Worm (Caenorhabditis elegans) whole organism, L4 larva: ENCODE results near the gene ham-2.

ENCODE experiments used
- D1046.2 ChIP-seq: fragments of 200-800 bp; sonication (Bioruptor generic); IDR thresholded peaks from 2 replicates; pipeline ENCODE4 v1.3.6; 2022; ENCODE audit warnings: missing genetic modification characterization, missing compliant biosample characterization
- F10B5.3 ChIP-seq: sonication (generic microtip); optimal IDR thresholded peaks from 2 replicates; lab custom pipeline; 2016; ENCODE audit warnings: mild to moderate bottlenecking, missing genetic modification characterization, missing compliant biosample characterization
- F26F4.8 ChIP-seq: fragments of 200-800 bp; sonication (Bioruptor generic); conservative IDR thresholded peaks from 2 replicates; pipeline ENCODE4 v1.3.6; 2022; ENCODE audit warnings: missing genetic modification characterization, missing compliant biosample characterization
- Y105C5A.15 ChIP-seq: fragments of 200-800 bp; sonication (Bioruptor generic); IDR thresholded peaks from 2 replicates; pipeline ENCODE4 v1.3.6; 2022; ENCODE audit warnings: missing genetic modification characterization, missing compliant biosample characterization
- Y75B8A.6 ChIP-seq: fragments of 200-800 bp; sonication (Bioruptor generic); IDR thresholded peaks from 2 replicates; pipeline ENCODE4 v1.3.6; 2022; ENCODE audit warnings: missing genetic modification reagents, missing genetic modification characterization, missing compliant biosample characterization
- aha-1 ChIP-seq: fragments of 150-350 bp; peaks from one replicate; lab custom pipeline; 2014; ENCODE audit warnings: missing biosample characterization, missing genetic modification characterization
- ceh-20 ChIP-seq: fragments of 200-800 bp; sonication (Bioruptor generic); IDR thresholded peaks from 2 replicates; pipeline ENCODE4 v1.3.6; 2022; ENCODE audit warnings: missing genetic modification reagents, missing genetic modification characterization, missing compliant biosample characterization
- ceh-82 ChIP-seq: sonication (generic microtip); optimal IDR thresholded peaks from 2 replicates; lab custom pipeline; 2017; ENCODE audit warnings: missing biosample characterization, missing genetic modification characterization
- cey-2 ChIP-seq: sonication (generic microtip); optimal IDR thresholded peaks from 3 replicates; lab custom pipeline; 2017; ENCODE audit warnings: missing genetic modification characterization, mild to moderate bottlenecking, missing compliant biosample characterization, antibody characterized with exemption, borderline replicate concordance; ENCODE audit not compliant: insufficient read depth
- daf-16 ChIP-seq, 3 experiments: sonication (generic microtip); optimal IDR thresholded peaks; 2 replicates each; lab custom pipeline; 2016 to 2017; ENCODE audit warnings: missing genetic modification characterization in 3 of 3, missing genetic modification reagents in 3 of 3, mild to moderate bottlenecking in 2 of 3, missing compliant biosample characterization in 2 of 3, missing biosample characterization in 1 of 3, moderate library complexity in 1 of 3
- daf-19 ChIP-seq: fragments of 200-800 bp; sonication (Bioruptor generic); conservative IDR thresholded peaks from 2 replicates; pipeline ENCODE4 v1.3.6; 2022; ENCODE audit warnings: missing genetic modification characterization, missing compliant biosample characterization
- dmd-6 ChIP-seq: fragments of 200-800 bp; sonication (Bioruptor generic); IDR thresholded peaks from 2 replicates; pipeline ENCODE4 v1.3.6; 2022; ENCODE audit warnings: missing genetic modification reagents, missing genetic modification characterization, missing compliant biosample characterization
- dve-1 ChIP-seq: sonication (generic microtip); optimal IDR thresholded peaks from 2 replicates; lab custom pipeline; 2017; ENCODE audit warnings: antibody characterized with exemption, mild to moderate bottlenecking, missing genetic modification characterization, missing compliant biosample characterization; ENCODE audit not compliant: insufficient read depth
- egl-43 ChIP-seq: fragments of 200-800 bp; sonication (Bioruptor generic); IDR thresholded peaks from 2 replicates; pipeline ENCODE4 v1.3.6; 2022; ENCODE audit warnings: missing genetic modification reagents, missing genetic modification characterization, missing compliant biosample characterization
- gei-8 ChIP-seq: fragments of 200-800 bp; sonication (Bioruptor generic); optimal IDR thresholded peaks from 2 replicates; lab custom pipeline; 2018; ENCODE audit warnings: mild to moderate bottlenecking, missing genetic modification characterization, missing compliant biosample characterization
- hlh-11 ChIP-seq: fragments of 200-800 bp; sonication (Bioruptor generic); optimal IDR thresholded peaks from 2 replicates; lab custom pipeline; 2018; ENCODE audit warnings: mild to moderate bottlenecking, missing genetic modification characterization, missing compliant biosample characterization
- hlh-30 ChIP-seq: sonication (generic microtip); optimal IDR thresholded peaks from 2 replicates; lab custom pipeline; 2017; ENCODE audit warnings: antibody characterized with exemption, mild to moderate bottlenecking, missing genetic modification characterization, missing compliant biosample characterization; ENCODE audit not compliant: insufficient read depth
- hmg-1.1 ChIP-seq: fragments of 200-800 bp; sonication (Bioruptor generic); IDR thresholded peaks from 2 replicates; pipeline ENCODE4 v1.3.6; 2022; ENCODE audit warnings: missing genetic modification reagents, missing genetic modification characterization, missing compliant biosample characterization
- jun-1 ChIP-seq: fragments of 150-350 bp; optimal IDR thresholded peaks from 2 replicates; lab custom pipeline; 2014; ENCODE audit warnings: missing biosample characterization, missing genetic modification reagents, missing genetic modification characterization
- lim-7 ChIP-seq: fragments of 200-800 bp; sonication (Bioruptor generic); IDR thresholded peaks from 2 replicates; pipeline ENCODE4 v1.3.6; 2022; ENCODE audit warnings: missing genetic modification characterization, missing compliant biosample characterization
- lin-1 ChIP-seq: fragments of 200-800 bp; sonication (Bioruptor generic); IDR thresholded peaks from 2 replicates; pipeline ENCODE4 v1.3.6; 2022; ENCODE audit warnings: missing genetic modification reagents, missing genetic modification characterization, missing compliant biosample characterization
- lin-13 ChIP-seq: fragments of 150-350 bp; optimal IDR thresholded peaks from 2 replicates; lab custom pipeline; 2014; ENCODE audit warnings: missing biosample characterization, missing genetic modification reagents, missing genetic modification characterization
- lin-29 ChIP-seq: fragments of 200-800 bp; sonication (Bioruptor generic); IDR thresholded peaks from 2 replicates; pipeline ENCODE4 v1.3.6; 2022; ENCODE audit warnings: missing genetic modification reagents, missing genetic modification characterization, missing compliant biosample characterization
- lin-39 ChIP-seq: fragments of 150-350 bp; optimal IDR thresholded peaks from 2 replicates; lab custom pipeline; 2014; ENCODE audit warnings: missing biosample characterization, missing genetic modification reagents, missing genetic modification characterization
- lir-3 ChIP-seq: sonication (generic microtip); optimal IDR thresholded peaks from 2 replicates; lab custom pipeline; 2016; ENCODE audit warnings: mild to moderate bottlenecking, missing genetic modification characterization, missing compliant biosample characterization
- lsy-2 ChIP-seq, 2 experiments: fragments of 150-350 bp in 1 of 2; sonication (generic microtip) in 1 of 2; optimal IDR thresholded peaks; 2 replicates each; lab custom pipeline; 2014 to 2017; ENCODE audit warnings: missing biosample characterization in 2 of 2, missing genetic modification characterization in 2 of 2
- mdl-1 ChIP-seq, 2 experiments: fragments of 150-350 bp in 1 of 2; sonication (generic microtip) in 1 of 2; optimal IDR thresholded peaks; 2 replicates each; lab custom pipeline; 2014 to 2017; ENCODE audit warnings: missing biosample characterization in 2 of 2, missing genetic modification characterization in 2 of 2
- mep-1 ChIP-seq: fragments of 150-350 bp; sonication (generic microtip); optimal IDR thresholded peaks from 3 replicates; lab custom pipeline; 2014; ENCODE audit warnings: missing biosample characterization, missing genetic modification characterization
- mes-2 ChIP-seq: sonication (generic microtip); optimal IDR thresholded peaks from 2 replicates; lab custom pipeline; 2016; ENCODE audit warnings: missing genotype, mild to moderate bottlenecking, missing genetic modification characterization, missing compliant biosample characterization; ENCODE audit not compliant: poor library complexity, severe bottlenecking
- mxl-3 ChIP-seq: fragments of 200-800 bp; sonication (Bioruptor generic); optimal IDR thresholded peaks from 2 replicates; lab custom pipeline; 2018; ENCODE audit warnings: mild to moderate bottlenecking, missing genetic modification characterization, missing compliant biosample characterization
- nhr-11 ChIP-seq: fragments of 150-350 bp; optimal IDR thresholded peaks from 2 replicates; lab custom pipeline; 2014; ENCODE audit warnings: missing biosample characterization, missing genetic modification characterization
- nhr-25 ChIP-seq: sonication (generic microtip); optimal IDR thresholded peaks from 2 replicates; lab custom pipeline; 2017; ENCODE audit warnings: missing genetic modification characterization, mild to moderate bottlenecking, missing compliant biosample characterization, antibody characterized with exemption, moderate library complexity, borderline replicate concordance; ENCODE audit not compliant: insufficient read depth
- nhr-28 ChIP-seq: fragments of 150-350 bp; optimal IDR thresholded peaks from 2 replicates; lab custom pipeline; 2014; ENCODE audit warnings: missing biosample characterization, missing genetic modification characterization
- nhr-42 ChIP-seq: fragments of 200-800 bp; sonication (Bioruptor generic); IDR thresholded peaks from 2 replicates; pipeline ENCODE4 v1.3.6; 2022; ENCODE audit warnings: missing genetic modification characterization, missing compliant biosample characterization
- nhr-48 ChIP-seq: sonication (generic microtip); optimal IDR thresholded peaks from 2 replicates; lab custom pipeline; 2016; ENCODE audit warnings: mild to moderate bottlenecking, missing genetic modification characterization, missing compliant biosample characterization
- nhr-6 ChIP-seq: fragments of 150-350 bp; optimal IDR thresholded peaks from 2 replicates; lab custom pipeline; 2014; ENCODE audit warnings: missing biosample characterization, missing genetic modification characterization
- nhr-77 ChIP-seq: fragments of 150-350 bp; optimal IDR thresholded peaks from 2 replicates; lab custom pipeline; 2014; ENCODE audit warnings: missing biosample characterization, missing genetic modification characterization
- pqm-1 ChIP-seq: sonication (generic microtip); optimal IDR thresholded peaks from 2 replicates; lab custom pipeline; 2017; ENCODE audit warnings: missing biosample characterization, missing genetic modification characterization
- rbr-2 ChIP-seq: sonication (generic microtip); optimal IDR thresholded peaks from 2 replicates; lab custom pipeline; 2016; ENCODE audit warnings: missing genotype, missing genetic modification characterization, missing compliant biosample characterization
- saeg-2 ChIP-seq: fragments of 200-800 bp; sonication (Bioruptor generic); IDR thresholded peaks from 2 replicates; pipeline ENCODE4 v1.3.6; 2022; ENCODE audit warnings: missing genetic modification reagents, missing genetic modification characterization, missing compliant biosample characterization
- skn-1 ChIP-seq: fragments of 150-350 bp; optimal IDR thresholded peaks from 2 replicates; lab custom pipeline; 2014; ENCODE audit warnings: missing biosample characterization, missing genetic modification characterization
- snpc-1.2 ChIP-seq: fragments of 200-800 bp; sonication (Bioruptor generic); IDR thresholded peaks from 2 replicates; pipeline ENCODE4 v1.3.6; 2022; ENCODE audit warnings: missing genetic modification reagents, missing genetic modification characterization, missing compliant biosample characterization
- tra-1 ChIP-seq: fragments of 200-800 bp; sonication (Bioruptor generic); IDR thresholded peaks from 2 replicates; pipeline ENCODE4 v1.3.6; 2022; ENCODE audit warnings: missing genetic modification reagents, missing genetic modification characterization, missing compliant biosample characterization
- unc-130 ChIP-seq: sonication (generic microtip); optimal IDR thresholded peaks from 2 replicates; lab custom pipeline; 2016; ENCODE audit warnings: missing genetic modification reagents, missing genetic modification characterization, missing compliant biosample characterization
- unc-62 ChIP-seq, 3 experiments: fragments of 150-350 bp in 1 of 3; sonication (generic microtip); optimal IDR thresholded peaks in 2 of 3; peaks in 1 of 3; 1 replicate in 1 of 3; 2 replicates in 2 of 3; lab custom pipeline; 2014 to 2017; ENCODE audit warnings: missing biosample characterization in 3 of 3, missing genetic modification characterization in 3 of 3, missing genetic modification reagents in 3 of 3, missing genotype in 1 of 3
- vab-7 ChIP-seq: fragments of 200-800 bp; sonication (Bioruptor generic); IDR thresholded peaks from 2 replicates; pipeline ENCODE4 v1.3.6; 2022; ENCODE audit warnings: missing genetic modification reagents, missing genetic modification characterization, missing compliant biosample characterization
- zip-11 ChIP-seq: fragments of 200-800 bp; sonication (Bioruptor generic); IDR thresholded peaks from 2 replicates; pipeline ENCODE4 v1.3.6; 2022; ENCODE audit warnings: missing genetic modification characterization, missing compliant biosample characterization

Gene ham-2

DNA sequence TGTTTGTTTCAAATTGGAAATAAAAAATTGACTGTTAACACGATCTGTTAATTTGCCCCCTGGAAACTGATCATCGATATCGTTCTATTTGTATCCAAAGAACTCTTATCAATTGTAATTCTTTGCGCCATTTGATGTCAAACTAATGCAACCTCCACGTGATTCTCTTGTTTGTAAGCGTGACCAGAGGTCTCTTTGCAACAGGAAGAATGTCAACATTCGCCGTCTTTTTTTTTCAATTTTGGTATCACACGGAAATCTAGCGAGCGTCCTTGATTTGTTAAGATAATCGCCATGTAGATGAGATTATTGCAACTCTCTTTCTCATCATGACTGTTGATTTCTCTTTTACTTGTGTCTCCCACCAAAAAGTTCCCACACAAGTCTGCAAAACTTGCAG is 25.6 kb upstream of the ham-2 start:
- TF ChIP-seq nhr-28 (tag; lab: Kevin White, UChicago): peak; percentile 89
- TF ChIP-seq nhr-42 (GFP tag; lab: Robert Waterston, UW): no peak
- no peak for TF ChIP-seq skn-1 (tag; lab: Kevin White, UChicago)
- TF ChIP-seq nhr-6: no peak
- TF ChIP-seq Y75B8A.6 (GFP tag; lab: Robert Waterston, UW): no peak
- TF ChIP-seq D1046.2 (GFP tag; lab: Robert Waterston, UW): no peak
- TF ChIP-seq mes-2 (tag; lab: Kevin White, UChicago): peak; percentile 51
- TF ChIP-seq dmd-6 (GFP tag; lab: Robert Waterston, UW): peak; percentile 92
- TF ChIP-seq daf-19 (GFP tag; lab: Robert Waterston, UW): no peak
- TF ChIP-seq dve-1 (tag; lab: Kevin White, UChicago): peak; percentile 66
- TF ChIP-seq lir-3 (tag; lab: Kevin White, UChicago): no peak
- TF ChIP-seq mxl-3 (GFP tag; lab: Kevin White, UChicago): peak; percentile 91
- TF ChIP-seq tra-1 (GFP tag; lab: Robert Waterston, UW): peak; percentile 56; the same call in 1 of the 2 replicates
- peak; percentile 48 for TF ChIP-seq mep-1 (tag; lab: Kevin White, UChicago)
- TF ChIP-seq nhr-11: peak; percentile 69
- TF ChIP-seq lin-13 (GFP tag; lab: Kevin White, UChicago): no peak
- TF ChIP-seq nhr-77: peak; percentile 56
- peak; percentile 96 for TF ChIP-seq aha-1 (tag; lab: Kevin White, UChicago)
- peak; percentile 52 for TF ChIP-seq pqm-1
- TF ChIP-seq saeg-2: 0 out of 2 replicates have a peak, but pooled peaks have one; percentile 61
- TF ChIP-seq gei-8 (GFP tag; lab: Kevin White, UChicago): peak; percentile 13
- peak; percentile 78 for TF ChIP-seq nhr-48 (tag; lab: Kevin White, UChicago)
- peak; percentile 29 to 91 for TF ChIP-seq unc-62 (GFP tag; optimal IDR thresholded peaks at IDR 0.05 in 1 of 2; lab: Kevin White, UChicago)
- TF ChIP-seq unc-62 (tag; optimal IDR thresholded peaks at IDR 0.05; lab: Kevin White, UChicago): no peak
- no peak for TF ChIP-seq daf-16 (GFP tag; optimal IDR thresholded peaks at IDR 0.05; lab: Kevin White, UChicago)
- TF ChIP-seq daf-16 (tag; optimal IDR thresholded peaks at IDR 0.05; lab: Kevin White, UChicago): peak; percentile 67
- no peak for TF ChIP-seq lim-7 (GFP tag; lab: Robert Waterston, UW)
- TF ChIP-seq hlh-11: peak; percentile 85
- TF ChIP-seq hlh-30 (tag; lab: Kevin White, UChicago): peak; percentile 92
- no peak for TF ChIP-seq rbr-2 (tag; lab: Kevin White, UChicago)
- TF ChIP-seq lin-29 (GFP tag; lab: Robert Waterston, UW): no peak
- TF ChIP-seq lsy-2 (tag; optimal IDR thresholded peaks at IDR 0.05; lab: Kevin White, UChicago): peak in 1 of 2 experiments; percentile 58
- TF ChIP-seq F26F4.8 (GFP tag; lab: Robert Waterston, UW): no peak
- peak; percentile 62 for TF ChIP-seq nhr-25 (tag; lab: Kevin White, UChicago)
- peak; percentile 23 to 84 for TF ChIP-seq mdl-1 (tag; optimal IDR thresholded peaks at IDR 0.05; lab: Kevin White, UChicago)

DNA sequence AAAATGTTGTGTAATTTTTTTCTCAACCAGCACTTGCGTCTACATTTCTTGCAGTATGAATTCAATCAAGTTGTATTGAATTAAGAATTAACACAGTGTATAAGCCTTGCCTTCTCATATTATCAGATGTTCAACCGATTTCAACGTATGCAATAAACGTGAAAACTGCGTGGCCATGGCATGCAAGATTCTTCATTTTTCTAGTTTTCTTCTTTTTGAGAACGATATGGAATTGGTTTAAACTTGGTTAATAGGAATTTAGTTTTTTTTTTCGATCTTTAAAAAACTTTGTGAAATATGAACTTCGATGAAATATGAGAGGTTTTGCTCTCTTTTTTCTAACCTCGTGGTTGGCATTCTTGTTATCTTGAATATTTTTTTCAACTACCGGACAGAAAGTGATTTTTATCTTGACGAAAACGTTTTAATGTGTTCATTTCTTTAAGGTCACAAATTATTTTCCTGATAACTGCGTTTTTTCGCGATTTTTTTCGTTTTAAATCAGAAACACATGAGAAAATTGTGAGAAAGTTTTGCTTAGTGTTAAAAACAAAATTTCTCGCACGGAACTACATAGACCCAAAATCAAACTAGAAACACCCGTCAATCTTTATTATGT is 23.9 kb upstream of the ham-2 start:
- TF ChIP-seq vab-7 (GFP tag; lab: Robert Waterston, UW) (no peak), dve-1 (tag; lab: Kevin White, UChicago) (peak; percentile 71), egl-43 (GFP tag; lab: Robert Waterston, UW) (no peak), lin-1 (GFP tag; lab: Robert Waterston, UW) (no peak), lsy-2 (tag; optimal IDR thresholded peaks at IDR 0.05; lab: Kevin White, UChicago) (peak in 1 of 2 experiments; percentile 20), unc-130 (no peak), aha-1 (tag; lab: Kevin White, UChicago) (peak; percentile 75), nhr-48 (tag; lab: Kevin White, UChicago) (peak; percentile 24), jun-1 (tag; lab: Kevin White, UChicago) (no peak), hmg-1.1 (GFP tag; lab: Robert Waterston, UW) (no peak), nhr-6 (no peak), cey-2 (tag; lab: Kevin White, UChicago) (no peak), F10B5.3 (tag; lab: Kevin White, UChicago) (no peak), nhr-28 (tag; lab: Kevin White, UChicago) (peak; percentile 75), Y105C5A.15 (no peak), ceh-82 (tag; lab: Kevin White, UChicago) (no peak), ceh-20 (GFP tag; lab: Robert Waterston, UW) (0 out of 2 replicates have a peak, but pooled peaks have one; percentile 9), zip-11 (GFP tag; lab: Robert Waterston, UW) (no peak), nhr-77 (peak; percentile 51), snpc-1.2 (GFP tag; lab: Robert Waterston, UW) (no peak), lin-39 (tag; lab: Kevin White, UChicago) (no peak), tra-1 (GFP tag; lab: Robert Waterston, UW) (0 out of 2 replicates have a peak, but pooled peaks have one; percentile 5)
